Worm (Caenorhabditis elegans): ENCODE measurements around the gene ins-2.

The ins-2 gene

ce11 chrII:5988224-5988623 lies at the start of gene ins-2:
Gene ins-2 (plus strand): TSS chrII:5988524.
- TF ChIP-seq sea-1 (GFP tag; conservative IDR thresholded peaks at IDR 0.05): no peak
- TF ChIP-seq tbx-11 (GFP tag; IDR thresholded peaks at IDR 0.05): no peak
- no peak for TF ChIP-seq ceh-13 (GFP tag; optimal IDR thresholded peaks at IDR 0.05)
- TF ChIP-seq ama-1 (optimal IDR thresholded peaks at IDR 0.05): no peak
- TF ChIP-seq flt-1 (GFP tag; IDR thresholded peaks at IDR 0.05): no peak
- no peak for TF ChIP-seq scrt-1 (GFP tag; IDR thresholded peaks at IDR 0.05)
- TF ChIP-seq hmbx-1 (tag; optimal IDR thresholded peaks at IDR 0.05): no peak
- no peak for TF ChIP-seq B0310.2 (tag; optimal IDR thresholded peaks at IDR 0.05)
- no peak for TF ChIP-seq hmg-4 (GFP tag; optimal IDR thresholded peaks at IDR 0.05)
- no peak for TF ChIP-seq tra-4 (tag; optimal IDR thresholded peaks at IDR 0.05)

ce11 chrII:5940815-5941214 lies 47.5 kb upstream of the ins-2 start, which contains the start of gene F28B12.6:
Gene F28B12.6 (plus strand): TSS chrII:5940863.
- TF ChIP-seq hnd-1 (tag; optimal IDR thresholded peaks at IDR 0.05) (no peak), B0310.2 (tag; optimal IDR thresholded peaks at IDR 0.05) (no peak), ets-7 (tag; optimal IDR thresholded peaks at IDR 0.05) (no peak), F13C5.2 (tag; optimal IDR thresholded peaks at IDR 0.05) (no peak), ama-1 (optimal IDR thresholded peaks at IDR 0.05) (peak; percentile 24), aly-1 (tag; optimal IDR thresholded peaks at IDR 0.05) (no peak), tbx-11 (GFP tag; IDR thresholded peaks at IDR 0.05) (no peak), tra-4 (tag; optimal IDR thresholded peaks at IDR 0.05) (no peak), sea-1 (GFP tag; conservative IDR thresholded peaks at IDR 0.05) (no peak)

- no peak for TF ChIP-seq flt-1 (GFP tag; IDR thresholded peaks at IDR 0.05)
- no peak for TF ChIP-seq sea-1 (GFP tag; conservative IDR thresholded peaks at IDR 0.05)
- no peak for TF ChIP-seq pes-1 (GFP tag; IDR thresholded peaks at IDR 0.05)
- no peak for TF ChIP-seq ets-7 (tag; optimal IDR thresholded peaks at IDR 0.05)
These were observed 45.7 kb upstream of the ins-2 start, which contains the start of gene F28B12.1 for ce11 chrII:5942593-5942992. Gene F28B12.1 (plus strand): TSS chrII:5942927.

ce11 chrII:5944268-5944667 lies 44.1 kb upstream of the ins-2 start, which contains the start of gene B0034.2:
Gene B0034.2 (minus strand): TSS chrII:5944368.
- no peak for TF ChIP-seq flt-1 (GFP tag; IDR thresholded peaks at IDR 0.05)
- no peak for TF ChIP-seq ama-1 (optimal IDR thresholded peaks at IDR 0.05)
- no peak for TF ChIP-seq ceh-13 (GFP tag; optimal IDR thresholded peaks at IDR 0.05)
- no peak for TF ChIP-seq B0310.2 (tag; optimal IDR thresholded peaks at IDR 0.05)
- TF ChIP-seq hmbx-1 (tag; optimal IDR thresholded peaks at IDR 0.05): no peak
- TF ChIP-seq sea-1 (GFP tag; conservative IDR thresholded peaks at IDR 0.05): no peak
- TF ChIP-seq hmg-4 (GFP tag; optimal IDR thresholded peaks at IDR 0.05): no peak
- no peak for TF ChIP-seq aly-1 (tag; optimal IDR thresholded peaks at IDR 0.05)
- TF ChIP-seq tra-4 (tag; optimal IDR thresholded peaks at IDR 0.05): no peak
- no peak for TF ChIP-seq hnd-1 (tag; optimal IDR thresholded peaks at IDR 0.05)
- no peak for TF ChIP-seq pes-1 (GFP tag; IDR thresholded peaks at IDR 0.05)
- TF ChIP-seq scrt-1 (GFP tag; IDR thresholded peaks at IDR 0.05): no peak
- no peak for TF ChIP-seq tbx-37 (GFP tag; conservative IDR thresholded peaks at IDR 0.05)
- TF ChIP-seq ceh-36 (tag; optimal IDR thresholded peaks at IDR 0.05): no peak
- no peak for TF ChIP-seq ets-7 (tag; optimal IDR thresholded peaks at IDR 0.05)
- no peak for TF ChIP-seq F13C5.2 (tag; optimal IDR thresholded peaks at IDR 0.05)

- no peak for TF ChIP-seq flt-1 (GFP tag; IDR thresholded peaks at IDR 0.05)
- TF ChIP-seq ama-1 (optimal IDR thresholded peaks at IDR 0.05): no peak
- no peak for TF ChIP-seq tbx-37 (GFP tag; conservative IDR thresholded peaks at IDR 0.05)
- TF ChIP-seq ets-7 (tag; optimal IDR thresholded peaks at IDR 0.05): no peak
- TF ChIP-seq ceh-36 (tag; optimal IDR thresholded peaks at IDR 0.05): no peak
- TF ChIP-seq ceh-13 (GFP tag; optimal IDR thresholded peaks at IDR 0.05): no peak
- no peak for TF ChIP-seq F13C5.2 (tag; optimal IDR thresholded peaks at IDR 0.05)
- TF ChIP-seq hnd-1 (tag; optimal IDR thresholded peaks at IDR 0.05): no peak
- TF ChIP-seq sea-1 (GFP tag; conservative IDR thresholded peaks at IDR 0.05): no peak
- TF ChIP-seq scrt-1 (GFP tag; IDR thresholded peaks at IDR 0.05): no peak
- TF ChIP-seq tra-4 (tag; optimal IDR thresholded peaks at IDR 0.05): no peak
- TF ChIP-seq pes-1 (GFP tag; IDR thresholded peaks at IDR 0.05): no peak
- no peak for TF ChIP-seq aly-1 (tag; optimal IDR thresholded peaks at IDR 0.05)
- TF ChIP-seq hmbx-1 (tag; optimal IDR thresholded peaks at IDR 0.05): no peak
- TF ChIP-seq hmg-4 (GFP tag; optimal IDR thresholded peaks at IDR 0.05): no peak
- TF ChIP-seq tbx-11 (GFP tag; IDR thresholded peaks at IDR 0.05): no peak
- TF ChIP-seq B0310.2 (tag; optimal IDR thresholded peaks at IDR 0.05): no peak
These were observed 42.5 kb upstream of the ins-2 start for ce11 chrII:5945818-5946217.

ce11 chrII:5946438-5946837 lies 41.9 kb upstream of the ins-2 start:
- TF ChIP-seq ama-1 (optimal IDR thresholded peaks at IDR 0.05): no peak
- TF ChIP-seq hmg-4 (GFP tag; optimal IDR thresholded peaks at IDR 0.05): no peak
- TF ChIP-seq tbx-11 (GFP tag; IDR thresholded peaks at IDR 0.05): no peak
- TF ChIP-seq B0310.2 (tag; optimal IDR thresholded peaks at IDR 0.05): no peak
- no peak for TF ChIP-seq tra-4 (tag; optimal IDR thresholded peaks at IDR 0.05)
- TF ChIP-seq ceh-13 (GFP tag; optimal IDR thresholded peaks at IDR 0.05): no peak
- TF ChIP-seq scrt-1 (GFP tag; IDR thresholded peaks at IDR 0.05): no peak
- TF ChIP-seq hnd-1 (tag; optimal IDR thresholded peaks at IDR 0.05): no peak
- TF ChIP-seq F13C5.2 (tag; optimal IDR thresholded peaks at IDR 0.05): no peak
- no peak for TF ChIP-seq tbx-37 (GFP tag; conservative IDR thresholded peaks at IDR 0.05)
- TF ChIP-seq ets-7 (tag; optimal IDR thresholded peaks at IDR 0.05): no peak
- TF ChIP-seq pes-1 (GFP tag; IDR thresholded peaks at IDR 0.05): no peak
- TF ChIP-seq hmbx-1 (tag; optimal IDR thresholded peaks at IDR 0.05): no peak

ce11 chrII:5948681-5949080 lies 39.6 kb upstream of the ins-2 start:
- TF ChIP-seq pes-1 (GFP tag; IDR thresholded peaks at IDR 0.05): no peak
- TF ChIP-seq hnd-1 (tag; optimal IDR thresholded peaks at IDR 0.05): no peak
- no peak for TF ChIP-seq sea-1 (GFP tag; conservative IDR thresholded peaks at IDR 0.05)

- TF ChIP-seq ets-7 (tag; optimal IDR thresholded peaks at IDR 0.05) (no peak), ceh-36 (tag; optimal IDR thresholded peaks at IDR 0.05) (no peak), tbx-11 (GFP tag; IDR thresholded peaks at IDR 0.05) (no peak), ceh-13 (GFP tag; optimal IDR thresholded peaks at IDR 0.05) (no peak), hmg-4 (GFP tag; optimal IDR thresholded peaks at IDR 0.05) (no peak), pes-1 (GFP tag; IDR thresholded peaks at IDR 0.05) (no peak), sea-1 (GFP tag; conservative IDR thresholded peaks at IDR 0.05) (no peak), ama-1 (optimal IDR thresholded peaks at IDR 0.05) (no peak), hnd-1 (tag; optimal IDR thresholded peaks at IDR 0.05) (no peak), flt-1 (GFP tag; IDR thresholded peaks at IDR 0.05) (no peak), B0310.2 (tag; optimal IDR thresholded peaks at IDR 0.05) (no peak), tbx-37 (GFP tag; conservative IDR thresholded peaks at IDR 0.05) (no peak), aly-1 (tag; optimal IDR thresholded peaks at IDR 0.05) (no peak), F13C5.2 (tag; optimal IDR thresholded peaks at IDR 0.05) (no peak), hmbx-1 (tag; optimal IDR thresholded peaks at IDR 0.05) (no peak), tra-4 (tag; optimal IDR thresholded peaks at IDR 0.05) (no peak), scrt-1 (GFP tag; IDR thresholded peaks at IDR 0.05) (no peak)
These were observed 37.7 kb upstream of the ins-2 start for ce11 chrII:5950657-5951056.

Measured in whole organism, early embryonic.